Worm (Caenorhabditis elegans) whole organism, mixed stage, embryonic: ENCODE data around the gene alh-2.

ENCODE experiments used
- M03D4.4 ChIP-seq: sonication (generic microtip); optimal IDR thresholded peaks from 2 replicates; lab custom pipeline; 2017; ENCODE audit warnings: mild to moderate bottlenecking, missing genetic modification characterization, missing compliant biosample characterization
- bed-3 ChIP-seq: fragments of 200-800 bp; sonication (Bioruptor generic); optimal IDR thresholded peaks from 3 replicates; lab custom pipeline; 2018; ENCODE audit warnings: mild to moderate bottlenecking, missing genetic modification characterization, moderate library complexity, missing compliant biosample characterization
- blmp-1 ChIP-seq: fragments of 150-350 bp; optimal IDR thresholded peaks from 2 replicates; lab custom pipeline; 2014; ENCODE audit warnings: missing biosample characterization, missing genetic modification characterization
- ceh-39 ChIP-seq: fragments of 150-350 bp; optimal IDR thresholded peaks from 2 replicates; lab custom pipeline; 2014; ENCODE audit warnings: missing biosample characterization, missing genetic modification characterization
- ceh-43 ChIP-seq: fragments of 200-800 bp; sonication (Bioruptor generic); optimal IDR thresholded peaks from 2 replicates; lab custom pipeline; 2018; ENCODE audit warnings: mild to moderate bottlenecking, missing genetic modification characterization, moderate library complexity, missing compliant biosample characterization
- ceh-83 ChIP-seq: fragments of 200-800 bp; sonication (Bioruptor generic); optimal IDR thresholded peaks from 2 replicates; lab custom pipeline; 2018; ENCODE audit warnings: mild to moderate bottlenecking, missing genetic modification characterization, missing compliant biosample characterization
- cnd-1 ChIP-seq: fragments of 200-800 bp; sonication (Bioruptor generic); optimal IDR thresholded peaks from 2 replicates; lab custom pipeline; 2018; ENCODE audit warnings: mild to moderate bottlenecking, missing genetic modification characterization, missing compliant biosample characterization
- drap-1 ChIP-seq: fragments of 200-800 bp; sonication (Bioruptor generic); optimal IDR thresholded peaks from 3 replicates; lab custom pipeline; 2018; ENCODE audit warnings: mild to moderate bottlenecking, missing genetic modification characterization, missing compliant biosample characterization
- elt-1 ChIP-seq: sonication (generic microtip); optimal IDR thresholded peaks from 2 replicates; lab custom pipeline; 2017; ENCODE audit warnings: missing genetic modification characterization, mild to moderate bottlenecking, missing compliant biosample characterization, antibody characterized with exemption, moderate library complexity, borderline replicate concordance; ENCODE audit not compliant: insufficient read depth
- elt-3 ChIP-seq: fragments of 150-350 bp; optimal IDR thresholded peaks from 2 replicates; lab custom pipeline; 2014; ENCODE audit warnings: missing biosample characterization, missing genetic modification characterization
- flh-1 ChIP-seq: fragments of 200-800 bp; sonication (Bioruptor generic); optimal IDR thresholded peaks from 2 replicates; lab custom pipeline; 2018; ENCODE audit warnings: mild to moderate bottlenecking, missing genetic modification characterization, moderate library complexity, missing compliant biosample characterization
- ham-2 ChIP-seq: fragments of 200-800 bp; sonication (Bioruptor generic); optimal IDR thresholded peaks from 2 replicates; lab custom pipeline; 2018; ENCODE audit warnings: mild to moderate bottlenecking, missing genetic modification characterization, missing compliant biosample characterization
- hlh-1 ChIP-seq: fragments of 150-350 bp; optimal IDR thresholded peaks from 2 replicates; lab custom pipeline; 2014; ENCODE audit warnings: missing biosample characterization, missing genetic modification reagents, missing genetic modification characterization
- lsy-2 ChIP-seq: fragments of 150-350 bp; optimal IDR thresholded peaks from 2 replicates; lab custom pipeline; 2014; ENCODE audit warnings: missing biosample characterization, missing genetic modification characterization
- mep-1 ChIP-seq: fragments of 150-350 bp; optimal IDR thresholded peaks from 2 replicates; lab custom pipeline; 2017; ENCODE audit warnings: missing biosample characterization, missing genetic modification reagents, missing genetic modification characterization, inconsistent platforms
- mls-2 ChIP-seq: sonication (generic microtip); optimal IDR thresholded peaks from 2 replicates; lab custom pipeline; 2016; ENCODE audit warnings: mild to moderate bottlenecking, missing genetic modification characterization, moderate library complexity, missing compliant biosample characterization
- nhr-12 ChIP-seq: fragments of 150-350 bp; optimal IDR thresholded peaks from 2 replicates; lab custom pipeline; 2014; ENCODE audit warnings: missing biosample characterization, missing genetic modification characterization
- nhr-2 ChIP-seq: fragments of 150-350 bp; optimal IDR thresholded peaks from 2 replicates; lab custom pipeline; 2014; ENCODE audit warnings: missing biosample characterization, missing genetic modification characterization
- nhr-237 ChIP-seq: fragments of 150-350 bp; optimal IDR thresholded peaks from 2 replicates; lab custom pipeline; 2014; ENCODE audit warnings: missing biosample characterization, missing genetic modification characterization
- nhr-28 ChIP-seq: fragments of 150-350 bp; optimal IDR thresholded peaks from 2 replicates; lab custom pipeline; 2014; ENCODE audit warnings: missing biosample characterization, missing genetic modification characterization
- pha-4 ChIP-seq: fragments of 150-350 bp; optimal IDR thresholded peaks from 2 replicates; lab custom pipeline; 2018; ENCODE audit warnings: missing biosample characterization, missing genetic modification reagents, missing genetic modification characterization
- sem-2 ChIP-seq: fragments of 200-800 bp; sonication (Bioruptor generic); optimal IDR thresholded peaks from 2 replicates; lab custom pipeline; 2018; ENCODE audit warnings: mild to moderate bottlenecking, missing genetic modification characterization, missing compliant biosample characterization
- snpc-4 ChIP-seq: fragments of 150-350 bp; optimal IDR thresholded peaks from 2 replicates; lab custom pipeline; 2014; ENCODE audit warnings: missing biosample characterization, missing genetic modification characterization
- sptf-1 ChIP-seq: sonication (generic microtip); optimal IDR thresholded peaks from 2 replicates; lab custom pipeline; 2017; ENCODE audit warnings: mild to moderate bottlenecking, missing genetic modification characterization, moderate library complexity, missing compliant biosample characterization
- tbx-8 ChIP-seq: fragments of 200-800 bp; sonication (Bioruptor generic); optimal IDR thresholded peaks from 2 replicates; lab custom pipeline; 2018; ENCODE audit warnings: mild to moderate bottlenecking, missing genetic modification characterization, moderate library complexity, missing compliant biosample characterization
- unc-120 ChIP-seq: sonication (generic microtip); optimal IDR thresholded peaks from 2 replicates; lab custom pipeline; 2017; ENCODE audit warnings: missing genetic modification characterization, missing compliant biosample characterization; ENCODE audit not compliant: poor library complexity, severe bottlenecking
- unc-39 ChIP-seq: fragments of 150-350 bp; optimal IDR thresholded peaks from 2 replicates; lab custom pipeline; 2014; ENCODE audit warnings: missing biosample characterization, missing genetic modification characterization
- unc-62 ChIP-seq: fragments of 150-350 bp; optimal IDR thresholded peaks from 2 replicates; lab custom pipeline; 2014; ENCODE audit warnings: missing biosample characterization, missing genetic modification reagents, missing genetic modification characterization
- zip-8 ChIP-seq: fragments of 150-350 bp; optimal IDR thresholded peaks from 2 replicates; lab custom pipeline; 2014; ENCODE audit warnings: missing biosample characterization, missing genetic modification characterization
- ztf-11 ChIP-seq: fragments of 150-350 bp; optimal IDR thresholded peaks from 2 replicates; lab custom pipeline; 2014; ENCODE audit warnings: missing biosample characterization, missing genetic modification characterization

The alh-2 gene

DNA sequence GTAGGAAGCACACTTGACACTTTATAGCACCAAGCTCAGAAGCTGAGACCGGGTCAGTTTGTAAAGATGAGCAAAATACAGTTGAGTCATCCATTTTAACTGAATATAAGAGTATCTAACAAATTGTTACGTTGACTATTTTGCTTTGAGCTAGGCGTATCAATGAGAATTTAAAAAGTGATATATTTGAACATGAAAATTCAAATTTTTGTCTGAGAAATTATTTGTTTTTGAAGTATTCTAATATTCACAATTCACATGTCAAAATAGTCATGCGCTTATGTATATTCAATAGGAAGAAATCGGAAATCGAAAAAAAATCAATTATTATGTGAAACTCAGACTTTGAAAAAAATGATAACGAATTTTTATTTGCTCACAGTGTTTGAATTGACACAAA is 19.6 kb upstream of the alh-2 start, which contains the start of gene nhr-110:
nhr-110 (minus strand) TSS at position 101 of the 400 bp plus-strand sequence.
- TF ChIP-seq unc-62 (GFP tag; lab: Kevin White, UChicago) (no peak), sem-2 (no peak), hlh-1 (tag; lab: Kevin White, UChicago) (no peak), blmp-1 (tag; lab: Kevin White, UChicago) (no peak), snpc-4 (tag; lab: Kevin White, UChicago) (no peak), ceh-83 (no peak), ztf-11 (tag; lab: Kevin White, UChicago) (no peak), nhr-28 (tag; lab: Kevin White, UChicago) (no peak), sptf-1 (no peak), drap-1 (GFP tag; lab: Kevin White, UChicago) (no peak), flh-1 (no peak), cnd-1 (tag; lab: Kevin White, UChicago) (no peak)

DNA sequence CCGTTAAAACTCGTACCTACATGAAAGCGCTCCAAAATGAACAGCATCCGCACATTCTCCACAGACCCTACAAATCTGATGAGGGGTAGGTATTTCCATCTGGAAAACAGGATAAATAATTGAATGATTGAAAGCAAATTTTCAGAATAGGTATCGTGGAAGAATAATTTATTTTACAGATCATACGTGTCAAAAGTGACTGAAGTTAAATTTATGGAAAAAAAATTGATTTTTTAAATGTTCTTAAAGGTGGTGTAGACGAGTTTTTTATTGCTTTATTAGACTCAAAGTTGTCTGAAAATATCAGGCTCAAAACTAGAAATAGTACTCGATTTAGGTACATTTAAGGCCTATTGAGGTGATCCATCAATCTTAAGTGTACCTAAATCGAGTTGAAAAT is 17.2 kb upstream of the alh-2 start, which contains the start of gene nhr-237:
nhr-237 (minus strand) TSS at position 101 of the 400 bp plus-strand sequence.
- TF ChIP-seq zip-8 (tag; lab: Kevin White, UChicago) (no peak), snpc-4 (tag; lab: Kevin White, UChicago) (no peak), sptf-1 (no peak), lsy-2 (tag; lab: Kevin White, UChicago) (no peak), mls-2 (tag; lab: Kevin White, UChicago) (no peak), bed-3 (no peak), unc-120 (tag; lab: Kevin White, UChicago) (no peak), ztf-11 (tag; lab: Kevin White, UChicago) (no peak), sem-2 (no peak), nhr-237 (tag; lab: Kevin White, UChicago) (no peak), ceh-43 (no peak), elt-3 (tag; lab: Kevin White, UChicago) (no peak), M03D4.4 (tag; lab: Kevin White, UChicago) (no peak), nhr-28 (tag; lab: Kevin White, UChicago) (no peak), ceh-83 (no peak), pha-4 (tag; lab: Kevin White, UChicago) (no peak), tbx-8 (GFP tag; lab: Kevin White, UChicago) (no peak)

DNA sequence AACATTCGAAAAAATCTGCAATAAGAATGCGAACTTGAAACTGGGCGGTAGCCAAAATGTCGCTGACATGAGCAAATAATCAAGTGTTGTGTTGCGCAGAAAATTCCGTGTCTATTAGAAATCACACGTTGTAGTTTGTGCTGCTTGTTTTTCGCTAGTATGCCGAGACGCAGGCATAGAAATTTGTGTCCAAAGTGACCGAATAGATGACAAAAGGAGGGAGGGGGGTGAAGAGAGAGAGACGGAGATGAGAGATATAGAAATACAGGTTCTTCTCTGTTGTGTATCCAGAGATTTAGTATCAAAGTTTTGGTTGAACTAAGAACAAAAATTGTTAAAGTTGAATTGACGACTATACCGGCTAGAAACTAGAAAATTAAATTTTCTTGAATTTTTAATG is 16.7 kb upstream of the alh-2 start:
- TF ChIP-seq pha-4 (tag; lab: Kevin White, UChicago): peak; percentile 61
- TF ChIP-seq elt-3 (tag; lab: Kevin White, UChicago): no peak
- TF ChIP-seq mep-1 (tag; lab: Kevin White, UChicago): peak; percentile 69
- TF ChIP-seq nhr-28 (tag; lab: Kevin White, UChicago): peak; percentile 94
- TF ChIP-seq elt-1: peak; percentile 15
- peak; percentile 12 for TF ChIP-seq unc-62 (GFP tag; lab: Kevin White, UChicago)
- TF ChIP-seq nhr-12: no peak
- TF ChIP-seq snpc-4 (tag; lab: Kevin White, UChicago): no peak
- peak; percentile 72 for TF ChIP-seq ham-2 (GFP tag; lab: Kevin White, UChicago)

DNA sequence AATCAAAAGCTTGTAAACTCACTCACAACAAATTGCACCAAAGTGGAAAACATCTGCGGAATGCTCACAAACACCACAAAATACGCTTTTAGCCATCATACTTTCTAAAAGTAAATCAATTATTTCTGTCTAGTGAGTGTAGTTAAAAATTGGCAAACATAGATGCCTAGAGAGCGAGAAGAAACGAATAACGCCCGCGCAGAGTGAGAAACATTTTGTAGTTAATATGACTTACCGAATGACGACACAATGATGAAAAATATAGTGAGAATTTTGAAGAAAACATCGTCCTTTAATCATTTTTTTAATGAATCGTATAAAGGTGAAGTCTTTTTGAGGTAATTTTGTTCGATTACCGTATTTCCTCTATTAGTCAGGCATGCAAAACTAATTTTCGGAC is 14.6 kb upstream of the alh-2 start, which contains the start of gene nhr-238:
nhr-238 (minus strand) TSS at position 104 of the 400 bp plus-strand sequence.
- TF ChIP-seq nhr-12 (no peak), nhr-28 (tag; lab: Kevin White, UChicago) (peak; percentile 52)
- TF ChIP-seq, all 35 proteins: peak for 1

DNA sequence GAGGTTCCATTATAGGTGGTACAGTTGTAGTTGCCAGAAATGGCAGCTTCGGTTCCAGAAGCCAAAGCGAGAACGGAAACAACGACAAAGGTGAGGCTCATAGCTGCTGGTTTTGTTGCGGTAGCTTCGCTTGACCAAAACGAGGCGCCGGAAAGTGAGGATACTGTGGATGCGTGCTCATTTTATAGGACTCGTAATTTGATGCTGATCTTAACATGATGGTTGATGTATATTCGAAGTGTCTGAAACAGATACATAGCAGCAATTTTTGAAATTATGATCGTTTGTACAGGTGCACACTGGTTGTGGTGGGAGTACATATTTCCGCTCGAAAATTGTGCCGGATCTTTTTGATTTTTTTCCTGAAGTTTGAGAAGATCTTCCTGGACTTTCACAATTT is 12.8 kb upstream of the alh-2 start, which contains the start of gene Y46H3D.8:
Y46H3D.8 (minus strand) TSS at position 101 of the 400 bp plus-strand sequence.
- no peak for TF ChIP-seq sptf-1
- no peak for TF ChIP-seq elt-3 (tag; lab: Kevin White, UChicago)
- TF ChIP-seq nhr-2: no peak
- no peak for TF ChIP-seq elt-1
- TF ChIP-seq pha-4 (tag; lab: Kevin White, UChicago): no peak
- TF ChIP-seq ceh-39 (tag; lab: Kevin White, UChicago): no peak
- TF ChIP-seq ham-2 (GFP tag; lab: Kevin White, UChicago): no peak
- no peak for TF ChIP-seq unc-39
- no peak for TF ChIP-seq unc-120 (tag; lab: Kevin White, UChicago)
